Fruit fly (Drosophila melanogaster): ENCODE data around the gene GlcAT-P.

dm6 chr3L:11215244-11216121 lies 18.1 kb upstream of the GlcAT-P start:
- TF ChIP-seq OdsH (GFP tag; optimal IDR thresholded peaks at IDR 0.05) (peak; percentile 91), CG9139 (GFP tag; optimal IDR thresholded peaks at IDR 0.05) (peak; percentile 70), Ets96B (tag; optimal IDR thresholded peaks at IDR 0.05) (peak; percentile 84), CG11762 (GFP tag; optimal IDR thresholded peaks at IDR 0.05; ENCODE audit: insufficient read depth) (peak; percentile 92), fd85E (GFP tag; optimal IDR thresholded peaks at IDR 0.05) (peak; percentile 91), acj6 (GFP tag; optimal IDR thresholded peaks at IDR 0.05) (peak; percentile 92), CG6792 (GFP tag; optimal IDR thresholded peaks at IDR 0.05) (peak; percentile 96), esn (GFP tag; optimal IDR thresholded peaks at IDR 0.05) (peak; percentile 97), Sox15 (GFP tag; optimal IDR thresholded peaks at IDR 0.05) (peak; percentile 86), cyc (GFP tag; optimal IDR thresholded peaks at IDR 0.05) (peak; percentile 94), Gug (GFP tag; IDR thresholded peaks at IDR 0.05) (peak; percentile 94)

Data from whole organism, prepupa.